Worm (Caenorhabditis elegans) whole organism, L3 larva: ENCODE data around the gene T19C4.5.

Source experiments
- R02D3.7 ChIP-seq: fragments of 150-350 bp; optimal IDR thresholded peaks from 2 replicates; lab custom pipeline; 2014; ENCODE audit warnings: missing biosample characterization, missing genetic modification characterization
- ZK546.5 ChIP-seq: sonication (generic microtip); optimal IDR thresholded peaks from 2 replicates; lab custom pipeline; 2017; ENCODE audit warnings: missing biosample characterization, missing genetic modification characterization
- aly-2 ChIP-seq: fragments of 150-350 bp; optimal IDR thresholded peaks from 2 replicates; lab custom pipeline; 2014; ENCODE audit warnings: missing biosample characterization, missing genetic modification characterization
- ama-1 ChIP-seq: fragments of 150-350 bp; optimal IDR thresholded peaks from 2 replicates; lab custom pipeline; 2018
- ceh-16 ChIP-seq: sonication (generic microtip); optimal IDR thresholded peaks from 2 replicates; lab custom pipeline; 2017; ENCODE audit warnings: missing biosample characterization, missing genetic modification characterization
- ceh-28 ChIP-seq: fragments of 150-350 bp; optimal IDR thresholded peaks from 2 replicates; lab custom pipeline; 2014; ENCODE audit warnings: missing biosample characterization, missing genetic modification reagents, missing genetic modification characterization
- ceh-82 ChIP-seq: fragments of 150-350 bp; optimal IDR thresholded peaks from 2 replicates; lab custom pipeline; 2014; ENCODE audit warnings: missing biosample characterization, missing genetic modification characterization
- ceh-9 ChIP-seq: sonication (generic microtip); optimal IDR thresholded peaks from 2 replicates; lab custom pipeline; 2018; ENCODE audit warnings: missing biosample characterization, missing genetic modification characterization
- egl-27 ChIP-seq: sonication (generic microtip); optimal IDR thresholded peaks from 4 replicates; lab custom pipeline; 2017; ENCODE audit warnings: missing biosample characterization, missing genetic modification reagents, missing genetic modification characterization
- elt-2 ChIP-seq: sonication (generic microtip); optimal IDR thresholded peaks from 2 replicates; lab custom pipeline; 2016; ENCODE audit warnings: missing genetic modification reagents, mild to moderate bottlenecking, missing genetic modification characterization, missing compliant biosample characterization
- fkh-2 ChIP-seq: fragments of 150-350 bp; optimal IDR thresholded peaks from 2 replicates; lab custom pipeline; 2014; ENCODE audit warnings: missing biosample characterization, missing genetic modification reagents, missing genetic modification characterization
- fos-1 ChIP-seq: fragments of 150-350 bp; optimal IDR thresholded peaks from 2 replicates; lab custom pipeline; 2014; ENCODE audit warnings: missing biosample characterization, missing genetic modification characterization
- mml-1 ChIP-seq: fragments of 150-350 bp; sonication (generic microtip); optimal IDR thresholded peaks from 3 replicates; lab custom pipeline; 2014; ENCODE audit warnings: missing biosample characterization, missing genetic modification characterization
- nfya-1 ChIP-seq: sonication (generic microtip); optimal IDR thresholded peaks from 2 replicates; lab custom pipeline; 2017; ENCODE audit warnings: missing genetic modification characterization, mild to moderate bottlenecking, missing compliant biosample characterization, antibody characterized with exemption, moderate library complexity; ENCODE audit not compliant: insufficient read depth
- nhr-11 ChIP-seq: fragments of 150-350 bp; optimal IDR thresholded peaks from 2 replicates; lab custom pipeline; 2014; ENCODE audit warnings: missing biosample characterization, missing genetic modification characterization
- nhr-12 ChIP-seq: fragments of 150-350 bp; optimal IDR thresholded peaks from 2 replicates; lab custom pipeline; 2014; ENCODE audit warnings: missing biosample characterization, missing genetic modification characterization
- nhr-23 ChIP-seq: fragments of 150-350 bp; optimal IDR thresholded peaks from 2 replicates; lab custom pipeline; 2014; ENCODE audit warnings: missing biosample characterization, missing genetic modification reagents, missing genetic modification characterization
- nhr-25 ChIP-seq: sonication (generic microtip); optimal IDR thresholded peaks from 2 replicates; lab custom pipeline; 2017; ENCODE audit warnings: missing biosample characterization, missing genetic modification characterization
- nhr-28 ChIP-seq: fragments of 150-350 bp; optimal IDR thresholded peaks from 2 replicates; lab custom pipeline; 2014; ENCODE audit warnings: missing biosample characterization, missing genetic modification characterization
- nhr-43 ChIP-seq: sonication (generic microtip); optimal IDR thresholded peaks from 2 replicates; lab custom pipeline; 2016; ENCODE audit warnings: mild to moderate bottlenecking, missing genetic modification characterization, missing compliant biosample characterization; ENCODE audit not compliant: poor library complexity, severe bottlenecking
- nhr-77 ChIP-seq: fragments of 150-350 bp; optimal IDR thresholded peaks from 2 replicates; lab custom pipeline; 2014; ENCODE audit warnings: missing biosample characterization, missing genetic modification characterization
- pha-4 ChIP-seq: fragments of 150-350 bp; optimal IDR thresholded peaks from 2 replicates; lab custom pipeline; 2014; ENCODE audit warnings: missing biosample characterization, missing genetic modification reagents, missing genetic modification characterization
- pqm-1 ChIP-seq: fragments of 150-350 bp; optimal IDR thresholded peaks from 2 replicates; lab custom pipeline; 2017; ENCODE audit warnings: missing biosample characterization, missing genetic modification characterization, inconsistent platforms
- snpc-4 ChIP-seq: fragments of 150-350 bp; optimal IDR thresholded peaks from 2 replicates; lab custom pipeline; 2014; ENCODE audit warnings: missing biosample characterization, missing genetic modification characterization
- tbx-2 ChIP-seq: sonication (generic microtip); optimal IDR thresholded peaks from 2 replicates; lab custom pipeline; 2016; ENCODE audit warnings: mild to moderate bottlenecking, missing genetic modification characterization, missing compliant biosample characterization
- unc-62 ChIP-seq: fragments of 150-350 bp; sonication (generic microtip); optimal IDR thresholded peaks from 4 replicates; lab custom pipeline; 2014; ENCODE audit warnings: missing biosample characterization, missing genetic modification reagents, missing genetic modification characterization
- ztf-11 ChIP-seq: fragments of 150-350 bp; optimal IDR thresholded peaks from 2 replicates; lab custom pipeline; 2014; ENCODE audit warnings: missing biosample characterization, missing genetic modification characterization
- ztf-4 ChIP-seq: fragments of 150-350 bp; optimal IDR thresholded peaks from 2 replicates; lab custom pipeline; 2014; ENCODE audit warnings: missing biosample characterization, missing genetic modification characterization

The T19C4.5 gene

DNA sequence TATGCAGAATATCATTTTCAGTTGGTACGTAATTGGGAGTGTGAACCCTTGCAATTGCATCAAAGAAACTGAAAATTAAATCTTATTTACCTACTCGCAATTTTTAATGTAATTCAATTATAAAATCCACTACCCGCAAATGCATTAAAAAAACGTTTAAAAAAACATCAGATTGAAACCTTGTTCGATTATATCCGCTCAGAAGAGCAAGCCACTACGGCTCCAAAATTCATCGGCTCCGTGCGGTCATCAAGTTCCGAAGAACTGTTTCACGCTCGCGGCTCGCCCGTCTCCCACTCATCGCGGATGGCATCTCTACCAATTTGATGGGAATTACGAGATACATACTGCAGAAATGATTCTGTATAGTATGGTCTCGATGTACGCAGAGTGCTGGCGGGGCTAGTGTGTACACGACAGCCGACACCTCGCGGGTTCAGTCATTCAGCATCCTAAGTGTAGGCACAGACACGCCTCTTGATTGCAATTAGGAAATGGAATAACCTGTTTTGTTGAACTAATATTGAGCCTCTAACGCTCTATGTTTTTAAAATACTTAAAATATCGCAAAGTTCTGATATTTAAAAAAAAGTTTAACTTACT lies 3.4 kb downstream of the T19C4.5 start:
- peak; percentile 29 for TF ChIP-seq nhr-25 (tag; lab: Kevin White, UChicago)
- peak; percentile 35 for TF ChIP-seq nhr-43 (tag; lab: Kevin White, UChicago)
- peak; percentile 27 for TF ChIP-seq elt-2
- peak; percentile 93 for TF ChIP-seq snpc-4 (tag; lab: Kevin White, UChicago)
- peak; percentile 23 for TF ChIP-seq pqm-1 (tag; lab: Kevin White, UChicago)
- TF ChIP-seq nhr-77 (tag; lab: Kevin White, UChicago), result peak; percentile 2
- peak; percentile 6 for TF ChIP-seq ama-1 (lab: Kevin White, UChicago)

ce11 chrV:11176693-11177304 lies 4.8 kb downstream of the T19C4.5 start:
- TF ChIP-seq elt-2 (peak; percentile 76), pqm-1 (tag; lab: Kevin White, UChicago) (peak; percentile 65), ama-1 (lab: Kevin White, UChicago) (peak; percentile 47), nhr-77 (tag; lab: Kevin White, UChicago) (peak; percentile 38), nhr-43 (tag; lab: Kevin White, UChicago) (peak; percentile 61), snpc-4 (tag; lab: Kevin White, UChicago) (peak; percentile 97), R02D3.7 (tag; lab: Kevin White, UChicago) (peak; percentile 5), nfya-1 (tag; lab: Kevin White, UChicago) (peak; percentile 14)

ce11 chrV:11177577-11177976 lies 5.6 kb downstream of the T19C4.5 start, which contains the start of gene gpa-1:
Gene gpa-1, minus strand, starts transcription at chrV:11177677.
- no peak for TF ChIP-seq nhr-11
- no peak for TF ChIP-seq pqm-1 (tag; lab: Kevin White, UChicago)
- TF ChIP-seq ceh-28 (tag; lab: Kevin White, UChicago), result no peak
- TF ChIP-seq ceh-16, result no peak
- TF ChIP-seq nhr-28 (tag; lab: Kevin White, UChicago), result no peak
- no peak for TF ChIP-seq ztf-4 (tag; lab: Kevin White, UChicago)
- no peak for TF ChIP-seq egl-27 (tag; lab: Kevin White, UChicago)
- TF ChIP-seq mml-1 (tag; lab: Kevin White, UChicago), result no peak
- no peak for TF ChIP-seq nhr-43 (tag; lab: Kevin White, UChicago)
- TF ChIP-seq ztf-11 (tag; lab: Kevin White, UChicago), result no peak
- no peak for TF ChIP-seq ZK546.5
- no peak for TF ChIP-seq ama-1 (lab: Kevin White, UChicago)

DNA sequence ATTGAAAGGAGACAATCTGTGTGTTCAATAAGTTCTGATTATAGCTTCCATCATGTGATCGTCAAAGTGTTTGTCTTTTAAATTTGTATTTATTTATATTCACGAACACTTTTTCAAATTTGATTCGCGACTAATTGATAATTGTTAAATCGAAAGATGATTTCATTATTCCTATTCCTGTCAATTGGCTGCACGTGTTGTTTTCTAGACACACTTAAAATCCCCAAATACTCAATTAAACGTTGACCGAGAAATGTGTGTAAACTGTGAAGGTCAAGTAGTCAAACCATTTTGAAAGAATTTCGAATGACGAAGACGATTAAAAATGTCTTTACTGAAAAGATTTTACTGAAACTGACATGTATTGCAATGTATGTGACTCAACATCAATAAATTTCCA lies 8.9 kb downstream of the T19C4.5 start:
- TF ChIP-seq nhr-43 (tag; lab: Kevin White, UChicago) (no peak), R02D3.7 (tag; lab: Kevin White, UChicago) (no peak), fos-1 (no peak), ZK546.5 (no peak), ztf-4 (tag; lab: Kevin White, UChicago) (no peak), nhr-12 (tag; lab: Kevin White, UChicago) (no peak), unc-62 (GFP tag; lab: Kevin White, UChicago) (no peak), nhr-11 (no peak)
- TF ChIP-seq, all 47 proteins: peak for 0

ce11 chrV:11182925-11183324 lies 10.9 kb downstream of the T19C4.5 start, which contains the start of gene cnc-10:
Gene cnc-10, plus strand, starts transcription at chrV:11183225.
- no peak for TF ChIP-seq tbx-2
- TF ChIP-seq pha-4 (tag; lab: Kevin White, UChicago), result no peak
- TF ChIP-seq ceh-16, result no peak
- TF ChIP-seq aly-2, result no peak
- TF ChIP-seq R02D3.7 (tag; lab: Kevin White, UChicago), result no peak
- TF ChIP-seq ceh-9, result no peak

ce11 chrV:11190983-11191382 lies 19.0 kb downstream of the T19C4.5 start, which contains the start of gene lgc-49:
Gene lgc-49, plus strand, starts transcription at chrV:11191283.
- TF ChIP-seq ceh-82 (tag; lab: Kevin White, UChicago) (no peak), fkh-2 (no peak), nhr-77 (tag; lab: Kevin White, UChicago) (no peak), nhr-23 (no peak)
